Worm (Caenorhabditis elegans) whole organism, young adult: ENCODE measurements around the gene col-97.

Source experiments
- B0336.3 ChIP-seq: fragments of 200-800 bp; sonication (Bioruptor generic); IDR thresholded peaks from 2 replicates; pipeline ENCODE4 v1.3.6; 2022; ENCODE audit warnings: missing genetic modification characterization, missing compliant biosample characterization
- C06A6.2 ChIP-seq: fragments of 200-800 bp; sonication (Bioruptor generic); conservative IDR thresholded peaks from 2 replicates; pipeline ENCODE4 v1.3.6; 2022; ENCODE audit warnings: missing genetic modification characterization, missing compliant biosample characterization
- F10E7.11 ChIP-seq: sonication (generic microtip); optimal IDR thresholded peaks from 2 replicates; lab custom pipeline; 2017; ENCODE audit warnings: mild to moderate bottlenecking, missing genetic modification characterization, moderate library complexity, missing compliant biosample characterization
- F37B4.10 ChIP-seq: fragments of 200-800 bp; sonication (Bioruptor generic); IDR thresholded peaks from 2 replicates; pipeline ENCODE4 v1.3.6; 2022; ENCODE audit warnings: missing genetic modification characterization, missing compliant biosample characterization
- F57C9.4 ChIP-seq: sonication (generic microtip); optimal IDR thresholded peaks from 2 replicates; lab custom pipeline; 2017; ENCODE audit warnings: mild to moderate bottlenecking, missing genetic modification characterization, missing compliant biosample characterization
- akir-1 ChIP-seq: fragments of 200-800 bp; sonication (Bioruptor generic); optimal IDR thresholded peaks from 2 replicates; lab custom pipeline; 2018; ENCODE audit warnings: mild to moderate bottlenecking, missing genetic modification characterization, moderate library complexity, missing compliant biosample characterization
- attf-3 ChIP-seq: fragments of 200-800 bp; sonication (Bioruptor generic); conservative IDR thresholded peaks from 2 replicates; pipeline ENCODE4 v1.3.6; 2022; ENCODE audit warnings: missing genetic modification reagents, missing genetic modification characterization, missing compliant biosample characterization
- attf-5 ChIP-seq: fragments of 200-800 bp; sonication (Bioruptor generic); optimal IDR thresholded peaks from 2 replicates; lab custom pipeline; 2018; ENCODE audit warnings: mild to moderate bottlenecking, missing genetic modification characterization, missing compliant biosample characterization
- cebp-2 ChIP-seq: fragments of 200-800 bp; sonication (Bioruptor generic); IDR thresholded peaks from 2 replicates; pipeline ENCODE4 v1.3.6; 2022; ENCODE audit warnings: missing genetic modification characterization, missing compliant biosample characterization
- ceh-100 ChIP-seq: fragments of 200-800 bp; sonication (Bioruptor generic); IDR thresholded peaks from 2 replicates; pipeline ENCODE4 v1.3.6; 2022; ENCODE audit warnings: missing genetic modification reagents, missing genetic modification characterization, missing compliant biosample characterization
- ceh-27 ChIP-seq: fragments of 200-800 bp; sonication (Bioruptor generic); optimal IDR thresholded peaks from 2 replicates; lab custom pipeline; 2018; ENCODE audit warnings: mild to moderate bottlenecking, missing genetic modification characterization, moderate library complexity, missing compliant biosample characterization
- chd-7 ChIP-seq: sonication (generic microtip); optimal IDR thresholded peaks from 2 replicates; lab custom pipeline; 2016; ENCODE audit warnings: mild to moderate bottlenecking, missing genetic modification characterization, moderate library complexity, missing compliant biosample characterization
- dox-1 ChIP-seq: fragments of 200-800 bp; sonication (Bioruptor generic); IDR thresholded peaks from 2 replicates; pipeline ENCODE4 v1.3.6; 2022; ENCODE audit warnings: missing genetic modification reagents, missing genetic modification characterization, missing compliant biosample characterization
- him-1 ChIP-seq: sonication (generic microtip); optimal IDR thresholded peaks from 2 replicates; lab custom pipeline; 2016; ENCODE audit warnings: missing genotype, missing genetic modification reagents, missing genetic modification characterization, missing compliant biosample characterization
- hlh-26 ChIP-seq: fragments of 200-800 bp; sonication (Bioruptor generic); conservative IDR thresholded peaks from 2 replicates; pipeline ENCODE4 v1.3.6; 2022; ENCODE audit warnings: missing genetic modification reagents, missing genetic modification characterization, missing compliant biosample characterization
- hmg-1.2 ChIP-seq: fragments of 200-800 bp; sonication (Bioruptor generic); IDR thresholded peaks from 2 replicates; pipeline ENCODE4 v1.3.6; 2022; ENCODE audit warnings: missing genetic modification reagents, missing genetic modification characterization, missing compliant biosample characterization
- hrde-1 ChIP-seq: sonication (generic microtip); optimal IDR thresholded peaks from 2 replicates; lab custom pipeline; 2016; ENCODE audit warnings: missing genetic modification characterization, mild to moderate bottlenecking, missing compliant biosample characterization, moderate library complexity, missing genotype, missing genetic modification reagents, borderline replicate concordance
- let-526 ChIP-seq: fragments of 200-800 bp; sonication (Bioruptor generic); IDR thresholded peaks from 2 replicates; pipeline ENCODE4 v1.3.6; 2022; ENCODE audit warnings: missing genetic modification reagents, missing genetic modification characterization, missing compliant biosample characterization
- lin-26 ChIP-seq: fragments of 200-800 bp; sonication (Bioruptor generic); IDR thresholded peaks from 2 replicates; pipeline ENCODE4 v1.3.6; 2022; ENCODE audit warnings: missing genetic modification reagents, missing genetic modification characterization, missing compliant biosample characterization
- lin-54 ChIP-seq: fragments of 200-800 bp; sonication (Bioruptor generic); optimal IDR thresholded peaks from 2 replicates; lab custom pipeline; 2018; ENCODE audit warnings: mild to moderate bottlenecking, missing genetic modification characterization, missing compliant biosample characterization
- lir-1 ChIP-seq: fragments of 200-800 bp; sonication (Bioruptor generic); conservative IDR thresholded peaks from 2 replicates; pipeline ENCODE4 v1.3.6; 2022; ENCODE audit warnings: missing genetic modification reagents, missing genetic modification characterization, missing compliant biosample characterization
- lsl-1 ChIP-seq: fragments of 200-800 bp; sonication (Bioruptor generic); optimal IDR thresholded peaks from 2 replicates; lab custom pipeline; 2018; ENCODE audit warnings: mild to moderate bottlenecking, missing genetic modification characterization, moderate library complexity, missing compliant biosample characterization
- lsy-27 ChIP-seq: sonication (generic microtip); optimal IDR thresholded peaks from 2 replicates; lab custom pipeline; 2017; ENCODE audit warnings: missing genetic modification characterization, mild to moderate bottlenecking, missing compliant biosample characterization, antibody characterized with exemption, missing genotype, borderline replicate concordance; ENCODE audit not compliant: insufficient read depth
- nfya-1 ChIP-seq: sonication (generic microtip); optimal IDR thresholded peaks from 2 replicates; lab custom pipeline; 2017; ENCODE audit warnings: antibody characterized with exemption, missing compliant biosample characterization, missing genetic modification characterization, borderline replicate concordance; ENCODE audit not compliant: insufficient read depth
- nfya-2 ChIP-seq: fragments of 200-800 bp; sonication (Bioruptor generic); IDR thresholded peaks from 2 replicates; pipeline ENCODE4 v1.3.6; 2022; ENCODE audit warnings: missing genetic modification reagents, missing genetic modification characterization, missing compliant biosample characterization
- nhr-179 ChIP-seq: sonication (generic microtip); optimal IDR thresholded peaks from 2 replicates; lab custom pipeline; 2016; ENCODE audit warnings: mild to moderate bottlenecking, missing genetic modification characterization, missing compliant biosample characterization
- rcor-1 ChIP-seq: fragments of 200-800 bp; sonication (Bioruptor generic); IDR thresholded peaks from 2 replicates; pipeline ENCODE4 v1.3.6; 2022; ENCODE audit warnings: missing genetic modification reagents, missing genetic modification characterization, missing compliant biosample characterization
- sea-2 ChIP-seq: fragments of 200-800 bp; sonication (Bioruptor generic); IDR thresholded peaks from 2 replicates; pipeline ENCODE4 v1.3.6; 2022; ENCODE audit warnings: missing genetic modification characterization, missing compliant biosample characterization
- snpc-1.1 ChIP-seq: sonication (generic microtip); optimal IDR thresholded peaks from 2 replicates; lab custom pipeline; 2017; ENCODE audit warnings: missing genetic modification characterization, mild to moderate bottlenecking, missing compliant biosample characterization, antibody characterized with exemption, moderate library complexity, missing genotype, missing genetic modification reagents; ENCODE audit not compliant: insufficient read depth
- sptf-2 ChIP-seq: fragments of 200-800 bp; sonication (Bioruptor generic); optimal IDR thresholded peaks from 2 replicates; lab custom pipeline; 2018; ENCODE audit warnings: mild to moderate bottlenecking, missing genetic modification characterization, missing compliant biosample characterization
- tbp1 ChIP-seq: fragments of 200-800 bp; sonication (Bioruptor generic); optimal IDR thresholded peaks from 2 replicates; lab custom pipeline; 2018; ENCODE audit warnings: mild to moderate bottlenecking, missing genetic modification characterization, missing compliant biosample characterization
- tbx-9 ChIP-seq: sonication (generic microtip); optimal IDR thresholded peaks from 2 replicates; lab custom pipeline; 2016; ENCODE audit warnings: borderline replicate concordance, missing genetic modification characterization, inconsistent platforms, missing compliant biosample characterization
- unc-62 ChIP-seq: fragments of 150-350 bp; optimal IDR thresholded peaks from 2 replicates; lab custom pipeline; 2014; ENCODE audit warnings: missing biosample characterization, missing genetic modification reagents, missing genetic modification characterization
- xnd-1 ChIP-seq: sonication (generic microtip); optimal IDR thresholded peaks from 2 replicates; lab custom pipeline; 2016; ENCODE audit warnings: missing genotype, missing genetic modification reagents, missing genetic modification characterization, missing compliant biosample characterization
- ztf-18 ChIP-seq: sonication (generic microtip); optimal IDR thresholded peaks from 2 replicates; lab custom pipeline; 2016; ENCODE audit warnings: missing genotype, mild to moderate bottlenecking, missing genetic modification characterization, missing compliant biosample characterization

col-97 gene

ce11 chrIII:13013912-13014311, 20.4 kb upstream of the col-97 start:
- no peak for TF ChIP-seq ztf-18 (tag; lab: Kevin White, UChicago)

DNA sequence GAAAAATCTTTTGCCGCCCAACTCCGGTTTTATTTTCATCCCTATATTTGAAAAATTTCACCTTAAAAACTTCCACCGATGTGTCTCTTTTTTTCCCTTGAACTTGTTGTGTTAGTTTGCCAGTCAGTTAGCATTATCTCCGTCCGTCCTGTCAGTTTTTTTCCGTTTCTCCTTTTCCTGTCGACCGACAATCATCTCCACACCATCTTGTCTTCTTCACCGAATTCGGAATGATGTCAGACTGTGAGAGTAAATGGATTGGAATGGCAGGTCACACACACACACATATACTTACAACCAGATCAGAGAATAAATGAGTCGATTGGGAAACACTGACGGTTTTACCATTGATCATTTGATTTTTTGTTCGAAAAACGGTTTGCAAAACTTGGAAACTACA, 18.4 kb upstream of the col-97 start:
- TF ChIP-seq rcor-1, result no peak
- TF ChIP-seq tbp1 (GFP tag; lab: Kevin White, UChicago), result no peak

DNA sequence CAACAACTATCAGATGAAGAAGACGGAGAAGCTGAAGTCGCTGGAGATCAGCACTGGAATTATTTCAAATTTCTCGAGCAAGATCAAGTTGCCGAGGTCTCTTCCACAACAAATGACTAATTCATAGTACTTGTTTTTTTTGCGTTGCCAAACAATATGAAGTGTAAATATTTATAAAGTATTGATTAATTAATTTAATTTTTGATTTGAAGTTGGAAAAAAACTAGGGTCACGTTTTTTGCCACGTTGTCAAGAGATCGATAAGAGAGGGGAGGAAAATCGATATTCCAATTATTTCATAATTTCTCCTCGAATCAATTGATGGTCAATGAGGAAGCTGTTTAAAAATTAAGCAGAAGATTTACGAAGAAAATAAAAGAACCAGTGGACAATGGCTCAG, 11.7 kb upstream of the col-97 start, which contains the start of gene snf-7:
snf-7 (plus strand) TSS at position 301 of the 400 bp plus-strand sequence.
- TF ChIP-seq lin-54 (GFP tag; lab: Kevin White, UChicago), result no peak

DNA sequence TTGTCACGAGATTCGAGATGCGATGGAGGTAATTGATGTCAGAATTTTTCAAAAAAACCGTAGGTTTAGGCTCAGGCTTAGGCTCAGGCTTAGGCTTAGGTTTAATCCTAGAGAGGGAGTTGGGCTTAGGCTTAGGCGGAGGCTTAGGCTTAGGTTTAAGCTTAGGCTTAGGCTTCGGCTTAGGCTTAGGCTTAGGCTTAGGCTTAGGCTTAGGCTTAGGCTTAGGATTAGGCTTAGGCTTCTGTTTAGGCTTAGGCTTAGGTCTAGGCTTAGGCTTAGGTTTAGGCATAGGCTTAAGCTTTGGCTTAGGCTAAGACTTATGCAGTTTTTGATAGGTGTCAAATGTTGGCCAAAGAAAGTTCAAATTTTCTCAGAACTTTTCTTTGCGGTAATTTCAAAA, 10.8 kb upstream of the col-97 start:
- TF ChIP-seq lin-26 (GFP tag; lab: Robert Waterston, UW) (0 out of 2 replicates have a peak, but pooled peaks have one; percentile 26), hrde-1 (tag; lab: Kevin White, UChicago) (no peak)

ce11 chrIII:13002098-13002497, 8.6 kb upstream of the col-97 start, which contains the start of gene ZK1010.10:
Gene ZK1010.10, plus strand, starts transcription at chrIII:13002383.
- no peak for TF ChIP-seq lsy-27 (tag; lab: Kevin White, UChicago)
- TF ChIP-seq attf-3, result no peak
- TF ChIP-seq ceh-27 (GFP tag; lab: Kevin White, UChicago), result peak; percentile 46
- TF ChIP-seq hmg-1.2 (GFP tag; lab: Robert Waterston, UW), result peak; percentile 89
- TF ChIP-seq attf-5 (GFP tag; lab: Kevin White, UChicago), result peak; percentile 17
- peak; percentile 53; the same call in 1 of the 2 replicates for TF ChIP-seq let-526 (GFP tag; lab: Robert Waterston, UW)
- TF ChIP-seq akir-1 (GFP tag; lab: Kevin White, UChicago), result no peak
- no peak for TF ChIP-seq tbx-9 (tag; lab: Kevin White, UChicago)
- TF ChIP-seq dox-1 (GFP tag; lab: Robert Waterston, UW), result peak; percentile 17; the same call in 1 of the 2 replicates
- TF ChIP-seq sptf-2 (GFP tag; lab: Kevin White, UChicago), result no peak
- TF ChIP-seq unc-62 (GFP tag; lab: Kevin White, UChicago), result no peak
- no peak for TF ChIP-seq ceh-100 (GFP tag; lab: Robert Waterston, UW)
- TF ChIP-seq lir-1, result no peak
- no peak for TF ChIP-seq xnd-1 (tag; lab: Kevin White, UChicago)
- TF ChIP-seq F10E7.11 (tag; lab: Kevin White, UChicago), result no peak

ce11 chrIII:13000457-13000856, 7.0 kb upstream of the col-97 start, which contains the start of gene ZK1010.8:
Gene ZK1010.8, minus strand, starts transcription at chrIII:13000670.
- no peak for TF ChIP-seq nfya-2 (GFP tag; lab: Robert Waterston, UW)
- TF ChIP-seq nhr-179 (tag; lab: Kevin White, UChicago), result no peak
- TF ChIP-seq attf-3, result no peak
- TF ChIP-seq nfya-1 (tag; lab: Kevin White, UChicago), result no peak
- no peak for TF ChIP-seq C06A6.2 (GFP tag; lab: Robert Waterston, UW)
- no peak for TF ChIP-seq F37B4.10 (GFP tag; lab: Robert Waterston, UW)
- TF ChIP-seq B0336.3 (GFP tag; lab: Robert Waterston, UW), result no peak
- no peak for TF ChIP-seq sea-2 (GFP tag; lab: Robert Waterston, UW)
- no peak for TF ChIP-seq hlh-26 (GFP tag; lab: Robert Waterston, UW)
- no peak for TF ChIP-seq him-1
- no peak for TF ChIP-seq cebp-2
- TF ChIP-seq lsl-1 (GFP tag; lab: Kevin White, UChicago), result no peak
- no peak for TF ChIP-seq lsy-27 (tag; lab: Kevin White, UChicago)
- TF ChIP-seq F57C9.4 (tag; lab: Kevin White, UChicago), result no peak
- no peak for TF ChIP-seq tbp1 (GFP tag; lab: Kevin White, UChicago)
- no peak for TF ChIP-seq chd-7 (tag; lab: Kevin White, UChicago)
- no peak for TF ChIP-seq snpc-1.1 (tag; lab: Kevin White, UChicago)
